Fruit fly (Drosophila melanogaster) whole organism, embryonic: ENCODE measurements around the gene ry.

ENCODE experiments used
- Blimp-1 ChIP-seq: fragments of 200-800 bp; sonication (Bioruptor generic); optimal IDR thresholded peaks from 3 replicates; lab custom pipeline; 2018; ENCODE audit warnings: missing biosample characterization, missing genetic modification characterization, mild to moderate bottlenecking, moderate library complexity, missing genetic modification reagents
- CG10147 ChIP-seq: fragments of 200-800 bp; sonication (Bioruptor generic); optimal IDR thresholded peaks from 2 replicates; lab custom pipeline; 2019; ENCODE audit warnings: missing biosample characterization, mild to moderate bottlenecking, missing genetic modification characterization, moderate library complexity
- CG11560 ChIP-seq: fragments of 200-800 bp; sonication (Bioruptor generic); IDR thresholded peaks from 3 replicates; pipeline ENCODE4 v1.3.6; 2022; ENCODE audit warnings: missing biosample characterization, missing genetic modification characterization
- CG12236 ChIP-seq: fragments of 200-800 bp; sonication (Bioruptor generic); optimal IDR thresholded peaks from 2 replicates; lab custom pipeline; 2016; ENCODE audit warnings: missing biosample characterization, missing genetic modification characterization
- CG13624 ChIP-seq: fragments of 200-800 bp; sonication (Bioruptor generic); optimal IDR thresholded peaks from 2 replicates; lab custom pipeline; 2016; ENCODE audit warnings: missing biosample characterization, missing genetic modification characterization
- CG14860 ChIP-seq: fragments of 200-800 bp; sonication (Bioruptor generic); IDR thresholded peaks from 3 replicates; pipeline ENCODE4 v1.3.6; 2022; ENCODE audit warnings: missing biosample characterization, missing genetic modification characterization; ENCODE audit not compliant: partially characterized antibody
- CG1603 ChIP-seq: fragments of 200-800 bp; sonication (Bioruptor generic); optimal IDR thresholded peaks from 2 replicates; lab custom pipeline; 2019; ENCODE audit warnings: missing biosample characterization, mild to moderate bottlenecking, missing genetic modification characterization, moderate library complexity
- CG1647 ChIP-seq: fragments of 200-800 bp; sonication (Bioruptor generic); optimal IDR thresholded peaks from 3 replicates; lab custom pipeline; 2016; ENCODE audit warnings: missing biosample characterization, missing genetic modification characterization
- CG16815 ChIP-seq: fragments of 200-800 bp; sonication (Bioruptor generic); optimal IDR thresholded peaks from 3 replicates; lab custom pipeline; 2017; ENCODE audit warnings: missing biosample characterization, mild to moderate bottlenecking, missing genetic modification characterization
- CG17568 ChIP-seq: fragments of 200-800 bp; sonication (Bioruptor generic); optimal IDR thresholded peaks from 2 replicates; lab custom pipeline; 2018; ENCODE audit warnings: missing biosample characterization, mild to moderate bottlenecking, missing genetic modification characterization, moderate library complexity
- CG17612 ChIP-seq: fragments of 200-800 bp; sonication (Bioruptor generic); IDR thresholded peaks from 2 replicates; pipeline ENCODE4 v1.3.6; 2022; ENCODE audit warnings: missing biosample characterization, missing genetic modification characterization
- CG18764 ChIP-seq: fragments of 200-800 bp; sonication (Bioruptor generic); optimal IDR thresholded peaks from 3 replicates; lab custom pipeline; 2016; ENCODE audit warnings: missing biosample characterization, missing genetic modification characterization
- CG34422 ChIP-seq: fragments of 200-800 bp; sonication (Bioruptor generic); IDR thresholded peaks from 3 replicates; pipeline ENCODE4 v1.3.6; 2022; ENCODE audit warnings: missing biosample characterization, missing genetic modification characterization
- CG3847 ChIP-seq: fragments of 200-800 bp; sonication (Bioruptor generic); IDR thresholded peaks from 2 replicates; pipeline ENCODE4 v1.3.6; 2022; ENCODE audit warnings: missing biosample characterization, missing genetic modification characterization
- CG6272 ChIP-seq: fragments of 200-800 bp; sonication (Bioruptor generic); IDR thresholded peaks from 2 replicates; pipeline ENCODE4 v1.3.6; 2022; ENCODE audit warnings: missing biosample characterization, missing genetic modification characterization
- CG6689 ChIP-seq: fragments of 200-800 bp; sonication (Bioruptor generic); IDR thresholded peaks from 2 replicates; pipeline ENCODE4 v1.3.6; 2022; ENCODE audit warnings: missing biosample characterization, missing genetic modification characterization
- CG6791 ChIP-seq: fragments of 200-800 bp; sonication (Bioruptor generic); IDR thresholded peaks from 3 replicates; pipeline ENCODE4 v1.3.6; 2022; ENCODE audit warnings: missing biosample characterization, missing genetic modification characterization; ENCODE audit not compliant: partially characterized antibody
- CG6813 ChIP-seq: fragments of 200-800 bp; sonication (Bioruptor generic); optimal IDR thresholded peaks from 2 replicates; lab custom pipeline; 2017; ENCODE audit warnings: missing biosample characterization, missing genetic modification characterization, mild to moderate bottlenecking, moderate library complexity, missing genetic modification reagents
- CG7786 ChIP-seq: fragments of 200-800 bp; sonication (Bioruptor generic); optimal IDR thresholded peaks from 2 replicates; lab custom pipeline; 2016; ENCODE audit warnings: missing biosample characterization, missing genetic modification characterization
- CG7963 ChIP-seq: fragments of 200-800 bp; sonication (Bioruptor generic); IDR thresholded peaks from 3 replicates; pipeline ENCODE4 v1.3.6; 2022; ENCODE audit warnings: missing biosample characterization, missing genetic modification characterization; ENCODE audit not compliant: partially characterized antibody
- CG8944 ChIP-seq: fragments of 200-800 bp; sonication (Bioruptor generic); optimal IDR thresholded peaks from 3 replicates; lab custom pipeline; 2016; ENCODE audit warnings: missing biosample characterization, missing genetic modification characterization
- CoRest ChIP-seq: fragments of 200-800 bp; sonication (Bioruptor generic); optimal IDR thresholded peaks from 3 replicates; lab custom pipeline; 2018; ENCODE audit warnings: missing biosample characterization, mild to moderate bottlenecking, missing genetic modification characterization, moderate library complexity
- D ChIP-seq, 2 experiments: fragments of 200-800 bp in 1 of 2; fragments of >200 bp in 1 of 2; sonication (Bioruptor generic) in 1 of 2; optimal IDR thresholded peaks; 2 replicates in 1 of 2; 3 replicates in 1 of 2; lab custom pipeline; 2017; ENCODE audit warnings: mild to moderate bottlenecking in 1 of 2, missing biosample characterization in 1 of 2, missing genetic modification characterization in 1 of 2, missing genetic modification reagents in 1 of 2
- Gsc ChIP-seq: fragments of 200-800 bp; sonication (Bioruptor generic); IDR thresholded peaks from 2 replicates; pipeline ENCODE4 v1.3.6; 2022; ENCODE audit warnings: missing biosample characterization, missing genetic modification characterization
- H2.0 ChIP-seq: fragments of 200-800 bp; sonication (Bioruptor generic); IDR thresholded peaks from 2 replicates; pipeline ENCODE4 v1.3.6; 2022; ENCODE audit warnings: missing biosample characterization, missing genetic modification characterization
- Hmr ChIP-seq: fragments of 200-800 bp; sonication (Bioruptor generic); optimal IDR thresholded peaks from 3 replicates; lab custom pipeline; 2017; ENCODE audit warnings: mild to moderate bottlenecking, missing biosample characterization, missing genetic modification reagents, missing genetic modification characterization
- Hr3 ChIP-seq: fragments of 200-800 bp; sonication (Bioruptor generic); optimal IDR thresholded peaks from 3 replicates; lab custom pipeline; 2016; ENCODE audit warnings: missing biosample characterization, missing genetic modification characterization
- ash1 ChIP-seq: fragments of 200-800 bp; sonication (Bioruptor generic); optimal IDR thresholded peaks from 2 replicates; lab custom pipeline; 2018; ENCODE audit warnings: missing biosample characterization, mild to moderate bottlenecking, missing genetic modification characterization
- bigmax ChIP-seq: fragments of 200-800 bp; sonication (Bioruptor generic); optimal IDR thresholded peaks from 2 replicates; lab custom pipeline; 2018; ENCODE audit warnings: missing biosample characterization, mild to moderate bottlenecking, missing genetic modification characterization
- cad ChIP-seq: fragments of >200 bp; optimal IDR thresholded peaks from 2 replicates; lab custom pipeline; 2017; ENCODE audit warnings: missing biosample characterization, missing genetic modification characterization
- chinmo ChIP-seq: fragments of 200-800 bp; sonication (Bioruptor generic); IDR thresholded peaks from 4 replicates; pipeline ENCODE4 v1.3.6; 2022; ENCODE audit warnings: missing biosample characterization, missing genetic modification characterization; ENCODE audit not compliant: partially characterized antibody
- chm ChIP-seq: fragments of 200-800 bp; sonication (Bioruptor generic); IDR thresholded peaks from 2 replicates; pipeline ENCODE4 v1.3.6; 2022; ENCODE audit warnings: missing biosample characterization, missing genetic modification characterization
- exex ChIP-seq: fragments of 200-800 bp; sonication (Bioruptor generic); optimal IDR thresholded peaks from 4 replicates; lab custom pipeline; 2018; ENCODE audit warnings: missing biosample characterization, mild to moderate bottlenecking, missing genetic modification characterization, moderate library complexity
- h ChIP-seq: fragments of >200 bp; optimal IDR thresholded peaks from 2 replicates; lab custom pipeline; 2017
- hbn ChIP-seq: fragments of 200-800 bp; sonication (Bioruptor generic); IDR thresholded peaks from 2 replicates; pipeline ENCODE4 v1.3.6; 2022; ENCODE audit warnings: missing biosample characterization, missing genetic modification characterization; ENCODE audit not compliant: partially characterized antibody
- jumu ChIP-seq: fragments of 200-800 bp; sonication (Bioruptor generic); optimal IDR thresholded peaks from 3 replicates; lab custom pipeline; 2016; ENCODE audit warnings: missing biosample characterization, missing genetic modification characterization
- ken ChIP-seq: fragments of 200-800 bp; sonication (Bioruptor generic); IDR thresholded peaks from 3 replicates; pipeline ENCODE4 v1.3.6; 2022; ENCODE audit warnings: missing biosample characterization, missing genetic modification characterization
- lola ChIP-seq, 3 experiments: fragments of >200 bp in 2 of 3; fragments of 200-800 bp in 1 of 3; sonication (Bioruptor generic) in 1 of 3; optimal IDR thresholded peaks; 2 replicates each; lab custom pipeline; 2017 to 2019; ENCODE audit warnings: missing biosample characterization in 3 of 3, missing genetic modification characterization in 3 of 3, mild to moderate bottlenecking in 1 of 3, moderate library complexity in 1 of 3
- nerfin-1 ChIP-seq: fragments of 200-800 bp; sonication (Bioruptor generic); optimal IDR thresholded peaks from 3 replicates; lab custom pipeline; 2019; ENCODE audit warnings: missing biosample characterization, mild to moderate bottlenecking, missing genetic modification characterization, moderate library complexity
- pfk ChIP-seq: fragments of 200-800 bp; sonication (Bioruptor generic); optimal IDR thresholded peaks from 2 replicates; lab custom pipeline; 2018; ENCODE audit warnings: missing biosample characterization, mild to moderate bottlenecking, missing genetic modification characterization, moderate library complexity
- pita ChIP-seq: fragments of 200-800 bp; sonication (Bioruptor generic); optimal IDR thresholded peaks from 2 replicates; lab custom pipeline; 2017; ENCODE audit warnings: missing biosample characterization, mild to moderate bottlenecking, missing genetic modification characterization
- pros ChIP-seq: fragments of 200-800 bp; sonication (Bioruptor generic); optimal IDR thresholded peaks from 3 replicates; lab custom pipeline; 2019; ENCODE audit warnings: missing biosample characterization, mild to moderate bottlenecking, missing genetic modification characterization, moderate library complexity
- seq ChIP-seq: fragments of 200-800 bp; sonication (Bioruptor generic); IDR thresholded peaks from 2 replicates; pipeline ENCODE4 v1.3.6; 2022; ENCODE audit warnings: missing biosample characterization, missing genetic modification characterization
- tgo ChIP-seq: fragments of 200-800 bp; sonication (Bioruptor generic); IDR thresholded peaks from 3 replicates; pipeline ENCODE4 v1.3.6; 2022; ENCODE audit warnings: missing biosample characterization, missing genetic modification characterization
- tio ChIP-seq: fragments of 200-800 bp; sonication (Bioruptor generic); optimal IDR thresholded peaks from 2 replicates; lab custom pipeline; 2017; ENCODE audit warnings: missing biosample characterization, missing genetic modification characterization, inconsistent platforms
- vnd ChIP-seq: fragments of 200-800 bp; sonication (Bioruptor generic); IDR thresholded peaks from 3 replicates; pipeline ENCODE4 v1.3.6; 2022; ENCODE audit warnings: missing biosample characterization, missing genetic modification characterization; ENCODE audit not compliant: partially characterized antibody
- wor ChIP-seq: fragments of 200-800 bp; sonication (Bioruptor generic); IDR thresholded peaks from 2 replicates; pipeline ENCODE4 v1.3.6; 2022; ENCODE audit warnings: missing biosample characterization, missing genetic modification characterization
- yki ChIP-seq: fragments of >200 bp; optimal IDR thresholded peaks from 3 replicates; lab custom pipeline; 2018
- zf30C ChIP-seq: fragments of 200-800 bp; sonication (Bioruptor generic); optimal IDR thresholded peaks from 3 replicates; lab custom pipeline; 2018; ENCODE audit warnings: missing biosample characterization, mild to moderate bottlenecking, missing genetic modification characterization
- zfh1 ChIP-seq: fragments of 200-800 bp; sonication (Bioruptor generic); IDR thresholded peaks from 3 replicates; pipeline ENCODE4 v1.3.6; 2022; ENCODE audit warnings: missing biosample characterization, missing genetic modification characterization

Gene ry

DNA sequence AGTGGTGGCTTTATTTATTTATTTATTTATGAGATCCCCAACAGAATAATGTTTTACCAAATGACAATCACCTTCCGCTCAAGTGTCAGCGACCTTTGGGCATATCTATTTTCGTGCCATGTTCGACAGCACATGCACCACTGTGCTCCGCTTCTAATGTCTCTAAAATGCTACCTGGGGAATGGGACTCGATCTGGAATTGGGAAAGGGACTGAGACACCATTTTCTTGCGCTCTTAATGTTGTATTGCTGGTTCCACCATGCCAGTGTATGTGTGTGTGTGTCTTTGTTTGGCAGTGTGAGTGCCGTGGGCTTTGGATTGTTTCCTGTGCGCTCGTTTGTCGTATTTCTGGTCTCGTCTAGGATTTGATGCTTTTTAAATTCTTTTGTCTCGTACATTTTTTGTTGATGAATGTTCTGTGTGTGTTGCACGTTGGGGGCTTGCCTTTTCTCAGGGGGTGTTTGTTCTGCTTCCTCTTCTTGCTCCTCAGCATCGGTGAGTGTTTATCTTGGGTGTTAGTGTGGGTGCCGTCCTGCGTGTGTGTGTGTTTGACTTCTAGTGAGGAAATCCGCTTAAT, 32.9 kb downstream of the ry start (continued):
- no peak for TF ChIP-seq CG1647 (GFP tag; lab: Kevin White, UChicago)
- peak; percentile 25 for TF ChIP-seq CoRest (tag; lab: Kevin White, UChicago)
- no peak for TF ChIP-seq CG12236
- TF ChIP-seq zf30C = peak; percentile 14
- TF ChIP-seq tgo = no peak
- TF ChIP-seq h (lab: Kevin White, UChicago) = no peak
- TF ChIP-seq ken (GFP tag; lab: Robert Waterston, UW) = no peak
- peak; percentile 6 for TF ChIP-seq yki (lab: Kevin White, UChicago)
- TF ChIP-seq zfh1 (GFP tag; lab: Robert Waterston, UW) = no peak
- TF ChIP-seq CG13624 (GFP tag; lab: Kevin White, UChicago) = no peak
- TF ChIP-seq hbn = no peak
- TF ChIP-seq CG1603 = no peak
- TF ChIP-seq CG6272 (GFP tag; lab: Robert Waterston, UW) = no peak
- TF ChIP-seq CG18764 (GFP tag; lab: Kevin White, UChicago) = no peak
- no peak for TF ChIP-seq CG3847 (GFP tag; lab: Robert Waterston, UW)
- TF ChIP-seq pros (GFP tag; lab: Kevin White, UChicago) = peak; percentile 10
- TF ChIP-seq vnd (GFP tag; lab: Robert Waterston, UW) = no peak
- no peak for TF ChIP-seq nerfin-1
- TF ChIP-seq Hr3 (GFP tag; lab: Kevin White, UChicago) = no peak
- TF ChIP-seq Hmr (GFP tag; lab: Kevin White, UChicago) = no peak
- no peak for TF ChIP-seq Blimp-1 (GFP tag; lab: Kevin White, UChicago)
- no peak for TF ChIP-seq chinmo (GFP tag; lab: Robert Waterston, UW)
- no peak for TF ChIP-seq wor (GFP tag; lab: Robert Waterston, UW)
- TF ChIP-seq tio (GFP tag; lab: Kevin White, UChicago) = no peak
- TF ChIP-seq CG7786 (GFP tag; lab: Kevin White, UChicago) = no peak
- peak; percentile 26; the same call in 1 of the 3 replicates for TF ChIP-seq CG14860 (GFP tag; lab: Robert Waterston, UW)
- no peak for TF ChIP-seq bigmax (GFP tag; lab: Kevin White, UChicago)
- no peak for TF ChIP-seq jumu (GFP tag; lab: Kevin White, UChicago)
- TF ChIP-seq pita (GFP tag; lab: Kevin White, UChicago) = no peak
- no peak for TF ChIP-seq ash1 (GFP tag; lab: Kevin White, UChicago)
- no peak for TF ChIP-seq CG17612 (GFP tag; lab: Robert Waterston, UW)
- no peak for TF ChIP-seq CG6689 (GFP tag; lab: Robert Waterston, UW)
- no peak for TF ChIP-seq pfk (GFP tag; lab: Kevin White, UChicago)
- TF ChIP-seq D (optimal IDR thresholded peaks at IDR 0.05; lab: Kevin White, UChicago) = peak; percentile 69
- no peak for TF ChIP-seq D (GFP tag; optimal IDR thresholded peaks at IDR 0.05; lab: Kevin White, UChicago)
- no peak for TF ChIP-seq chm
- TF ChIP-seq H2.0 = no peak
- no peak for TF ChIP-seq CG11560 (tag; lab: Robert Waterston, UW)
- TF ChIP-seq seq = peak; percentile 30; the same call in 1 of the 2 replicates
- TF ChIP-seq CG6813 (GFP tag; lab: Kevin White, UChicago) = no peak
- no peak for TF ChIP-seq CG16815
- no peak for TF ChIP-seq CG8944
- TF ChIP-seq exex = no peak
- no peak for TF ChIP-seq CG34422 (GFP tag; lab: Robert Waterston, UW)
- no peak for TF ChIP-seq lola (GFP tag; optimal IDR thresholded peaks at IDR 0.05; lab: Kevin White, UChicago)
- no peak for TF ChIP-seq CG10147 (GFP tag; lab: Kevin White, UChicago)
- TF ChIP-seq Gsc (GFP tag; lab: Robert Waterston, UW) = no peak
- TF ChIP-seq CG6791 (GFP tag; lab: Robert Waterston, UW) = 0 out of 3 replicates have a peak, but pooled peaks have one; percentile 39
- no peak for TF ChIP-seq cad (GFP tag; lab: Kevin White, UChicago)
- TF ChIP-seq CG7963 (GFP tag; lab: Robert Waterston, UW) = peak; percentile 44; the same call in 1 of the 3 replicates
- TF ChIP-seq CG17568 = no peak
